Fruit fly (Drosophila melanogaster): ENCODE data around the gene CG4186.

The CG4186 gene

dm6 chr3L:20761482-20761881 lies 7.9 kb upstream of the CG4186 start:
- no peak for TF ChIP-seq CTCF (optimal IDR thresholded peaks at IDR 0.05)
- no peak for TF ChIP-seq CG8478 (optimal IDR thresholded peaks at IDR 0.05)

dm6 chr3L:20767227-20767626 lies 2.2 kb upstream of the CG4186 start:
- no peak for TF ChIP-seq CTCF (optimal IDR thresholded peaks at IDR 0.05)
- no peak for TF ChIP-seq CG8478 (optimal IDR thresholded peaks at IDR 0.05)

dm6 chr3L:20771001-20771890 lies 1.9 kb downstream of the CG4186 start, which contains the start of the genes CG4042 and Pitslre:
CG4042 (minus strand) TSS chr3L:20771507.
Pitslre (plus strand) TSS chr3L:20771528.
- no peak for TF ChIP-seq CG8478 (optimal IDR thresholded peaks at IDR 0.05)
- no peak for TF ChIP-seq CTCF (optimal IDR thresholded peaks at IDR 0.05)

- TF ChIP-seq CTCF (optimal IDR thresholded peaks at IDR 0.05) (no peak), CG8478 (optimal IDR thresholded peaks at IDR 0.05) (no peak)
These were observed 2.7 kb downstream of the CG4186 start for dm6 chr3L:20771891-20772646.

- TF ChIP-seq CG8478 (optimal IDR thresholded peaks at IDR 0.05) (no peak), CTCF (optimal IDR thresholded peaks at IDR 0.05) (no peak)
These were observed 3.2 kb downstream of the CG4186 start for dm6 chr3L:20772647-20773015.

- TF ChIP-seq CG8478 (optimal IDR thresholded peaks at IDR 0.05): no peak
- no peak for TF ChIP-seq CTCF (optimal IDR thresholded peaks at IDR 0.05)
These were observed 8.1 kb downstream of the CG4186 start for dm6 chr3L:20777496-20777895.

dm6 chr3L:20778224-20779063 lies 9.1 kb downstream of the CG4186 start, which contains the start of the genes Pex16 and Pex14:
Pex16 (minus strand) TSS chr3L:20778264.
Pex14 (plus strand) TSS chr3L:20778799.
- TF ChIP-seq CTCF (optimal IDR thresholded peaks at IDR 0.05): no peak
- TF ChIP-seq CG8478 (optimal IDR thresholded peaks at IDR 0.05): no peak

- no peak for TF ChIP-seq CG8478 (optimal IDR thresholded peaks at IDR 0.05)
- TF ChIP-seq CTCF (optimal IDR thresholded peaks at IDR 0.05): no peak
These were observed 15.0 kb downstream of the CG4186 start for dm6 chr3L:20784394-20784793.

dm6 chr3L:20784812-20785671 lies 15.7 kb downstream of the CG4186 start:
- TF ChIP-seq CG8478 (optimal IDR thresholded peaks at IDR 0.05) (no peak), CTCF (optimal IDR thresholded peaks at IDR 0.05) (no peak)

dm6 chr3L:20785742-20786427 lies 16.5 kb downstream of the CG4186 start, which contains the start of gene Pcif1:
Pcif1 (minus strand) TSS chr3L:20786197.
- no peak for TF ChIP-seq CG8478 (optimal IDR thresholded peaks at IDR 0.05)
- TF ChIP-seq CTCF (optimal IDR thresholded peaks at IDR 0.05): peak in 1 of 2 experiments; percentile 33

dm6 chr3L:20787835-20788380 lies 18.5 kb downstream of the CG4186 start, which contains the start of gene CG11396:
CG11396 (minus strand) TSS chr3L:20788137.
- no peak for TF ChIP-seq CTCF (optimal IDR thresholded peaks at IDR 0.05)
- TF ChIP-seq CG8478 (optimal IDR thresholded peaks at IDR 0.05): no peak

- no peak for TF ChIP-seq CTCF (optimal IDR thresholded peaks at IDR 0.05)
These were observed 19.9 kb downstream of the CG4186 start for dm6 chr3L:20789299-20789698.

- TF ChIP-seq CG8478 (optimal IDR thresholded peaks at IDR 0.05) (no peak), CTCF (optimal IDR thresholded peaks at IDR 0.05) (no peak)
These were observed 23.3 kb downstream of the CG4186 start, which contains the start of gene Six4 for dm6 chr3L:20792693-20793092. Six4 (minus strand) TSS chr3L:20792777.

All from S2 (cell line).